Worm (Caenorhabditis elegans) whole organism, L2 larva: Measurements from ENCODE around the gene F26F2.10.

Source experiments
- C34F6.9 ChIP-seq: fragments of 150-350 bp; optimal IDR thresholded peaks from 2 replicates; lab custom pipeline; 2014; ENCODE audit warnings: missing biosample characterization, missing genetic modification characterization
- R02D3.7 ChIP-seq: fragments of 150-350 bp; optimal IDR thresholded peaks from 2 replicates; lab custom pipeline; 2014; ENCODE audit warnings: missing biosample characterization, missing genetic modification characterization
- Y55F3AM.14 ChIP-seq: fragments of 200-800 bp; sonication (Bioruptor generic); optimal IDR thresholded peaks from 2 replicates; lab custom pipeline; 2018; ENCODE audit warnings: mild to moderate bottlenecking, missing genetic modification characterization, missing compliant biosample characterization
- ZK546.5 ChIP-seq: sonication (generic microtip); optimal IDR thresholded peaks from 2 replicates; lab custom pipeline; 2017; ENCODE audit warnings: missing biosample characterization, missing genetic modification characterization
- alr-1 ChIP-seq: fragments of 150-350 bp; optimal IDR thresholded peaks from 2 replicates; lab custom pipeline; 2014; ENCODE audit warnings: missing biosample characterization, missing genetic modification characterization
- ceh-16 ChIP-seq: fragments of 150-350 bp; optimal IDR thresholded peaks from 2 replicates; lab custom pipeline; 2014; ENCODE audit warnings: missing biosample characterization, missing genetic modification characterization
- ceh-82 ChIP-seq: fragments of 150-350 bp; optimal IDR thresholded peaks from 2 replicates; lab custom pipeline; 2014; ENCODE audit warnings: missing biosample characterization, missing genetic modification characterization
- crh-2 ChIP-seq: sonication (generic microtip); optimal IDR thresholded peaks from 2 replicates; lab custom pipeline; 2017; ENCODE audit warnings: missing biosample characterization, missing genetic modification characterization
- dmd-4 ChIP-seq: sonication (generic microtip); optimal IDR thresholded peaks from 2 replicates; lab custom pipeline; 2017; ENCODE audit warnings: missing biosample characterization, missing genetic modification characterization
- lin-11 ChIP-seq: fragments of 150-350 bp; sonication (generic microtip); optimal IDR thresholded peaks from 2 replicates; lab custom pipeline; 2014; ENCODE audit warnings: missing biosample characterization, missing genetic modification characterization, inconsistent platforms, mixed read lengths
- lin-13 ChIP-seq: fragments of 150-350 bp; optimal IDR thresholded peaks from 2 replicates; lab custom pipeline; 2014; ENCODE audit warnings: missing biosample characterization, missing genetic modification reagents, missing genetic modification characterization
- lin-39 ChIP-seq: fragments of 150-350 bp; optimal IDR thresholded peaks from 2 replicates; lab custom pipeline; 2014; ENCODE audit warnings: missing biosample characterization, missing genetic modification reagents, missing genetic modification characterization
- mbf-1 ChIP-seq: sonication (generic microtip); optimal IDR thresholded peaks from 2 replicates; lab custom pipeline; 2017; ENCODE audit warnings: missing biosample characterization, missing genetic modification characterization
- mdl-1 ChIP-seq, 2 experiments: fragments of 150-350 bp in 1 of 2; sonication (generic microtip) in 1 of 2; optimal IDR thresholded peaks; 2 replicates each; lab custom pipeline; 2017; ENCODE audit warnings: missing biosample characterization in 2 of 2, missing genetic modification characterization in 2 of 2
- nhr-10 ChIP-seq: sonication (generic microtip); optimal IDR thresholded peaks from 2 replicates; lab custom pipeline; 2017; ENCODE audit warnings: missing biosample characterization, missing genetic modification characterization
- nhr-11 ChIP-seq: fragments of 150-350 bp; optimal IDR thresholded peaks from 2 replicates; lab custom pipeline; 2014; ENCODE audit warnings: missing biosample characterization, missing genetic modification characterization
- nhr-12 ChIP-seq: fragments of 150-350 bp; optimal IDR thresholded peaks from 2 replicates; lab custom pipeline; 2014; ENCODE audit warnings: missing biosample characterization, missing genetic modification characterization
- nhr-129 ChIP-seq: fragments of 150-350 bp; optimal IDR thresholded peaks from 2 replicates; lab custom pipeline; 2014; ENCODE audit warnings: missing biosample characterization, missing genetic modification characterization
- nhr-21 ChIP-seq: fragments of 150-350 bp; optimal IDR thresholded peaks from 2 replicates; lab custom pipeline; 2014; ENCODE audit warnings: missing biosample characterization, missing genetic modification characterization
- nhr-23 ChIP-seq: fragments of 150-350 bp; optimal IDR thresholded peaks from 2 replicates; lab custom pipeline; 2014; ENCODE audit warnings: missing biosample characterization, missing genetic modification reagents, missing genetic modification characterization
- nhr-25 ChIP-seq: fragments of 150-350 bp; sonication (generic microtip); optimal IDR thresholded peaks from 3 replicates; lab custom pipeline; 2014; ENCODE audit warnings: missing biosample characterization, missing genetic modification characterization
- nhr-6 ChIP-seq: fragments of 150-350 bp; optimal IDR thresholded peaks from 2 replicates; lab custom pipeline; 2014; ENCODE audit warnings: missing biosample characterization, missing genetic modification characterization
- nhr-77 ChIP-seq: fragments of 150-350 bp; optimal IDR thresholded peaks from 2 replicates; lab custom pipeline; 2014; ENCODE audit warnings: missing biosample characterization, missing genetic modification characterization
- peb-1 ChIP-seq: fragments of 150-350 bp; optimal IDR thresholded peaks from 2 replicates; lab custom pipeline; 2014; ENCODE audit warnings: missing biosample characterization, missing genetic modification characterization
- skn-1 ChIP-seq: sonication (generic microtip); optimal IDR thresholded peaks from 2 replicates; lab custom pipeline; 2017; ENCODE audit warnings: missing biosample characterization, missing genetic modification characterization
- snpc-4 ChIP-seq: fragments of 150-350 bp; optimal IDR thresholded peaks from 2 replicates; lab custom pipeline; 2014; ENCODE audit warnings: missing biosample characterization, missing genetic modification characterization
- unc-62 ChIP-seq: fragments of 150-350 bp; optimal IDR thresholded peaks from 2 replicates; lab custom pipeline; 2014; ENCODE audit warnings: missing biosample characterization, missing genetic modification reagents, missing genetic modification characterization
- zag-1 ChIP-seq: fragments of 150-350 bp; optimal IDR thresholded peaks from 2 replicates; lab custom pipeline; 2014; ENCODE audit warnings: missing biosample characterization, missing genetic modification characterization
- ztf-1 ChIP-seq: fragments of 200-800 bp; sonication (Bioruptor generic); conservative IDR thresholded peaks from 2 replicates; pipeline ENCODE4 v1.3.6; 2022; ENCODE audit warnings: missing genetic modification characterization, missing compliant biosample characterization
- ztf-11 ChIP-seq: sonication (generic microtip); optimal IDR thresholded peaks from 2 replicates; lab custom pipeline; 2017; ENCODE audit warnings: missing biosample characterization, missing genetic modification characterization

The F26F2.10 gene

DNA sequence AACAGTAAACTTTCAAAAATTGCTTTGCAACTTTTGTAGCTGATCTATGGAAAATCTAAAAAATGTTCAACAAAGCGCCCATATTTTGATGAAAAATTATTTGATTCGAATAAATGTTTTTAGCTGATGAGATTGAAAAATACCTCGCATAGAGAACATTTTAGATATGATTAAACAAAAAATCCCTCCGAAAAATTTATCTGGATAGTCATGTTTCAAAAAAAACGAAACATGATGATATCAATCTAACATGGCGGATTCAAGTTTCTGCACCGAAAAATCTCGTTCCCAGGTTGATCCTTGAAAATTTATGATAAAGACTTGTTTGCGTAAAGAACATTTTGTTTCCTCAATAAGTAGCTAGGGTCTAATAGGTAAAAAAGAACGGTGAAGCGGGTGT lies 14.0 kb upstream of the F26F2.10 start, which contains the start of gene ttr-12:
Gene ttr-12 (minus strand): TSS at position 101 of the 400 bp plus-strand sequence.
- TF ChIP-seq R02D3.7 (tag; lab: Kevin White, UChicago): no peak
- no peak for TF ChIP-seq Y55F3AM.14 (GFP tag; lab: Kevin White, UChicago)
- TF ChIP-seq ceh-16: no peak
- no peak for TF ChIP-seq nhr-12 (tag; lab: Kevin White, UChicago)

DNA sequence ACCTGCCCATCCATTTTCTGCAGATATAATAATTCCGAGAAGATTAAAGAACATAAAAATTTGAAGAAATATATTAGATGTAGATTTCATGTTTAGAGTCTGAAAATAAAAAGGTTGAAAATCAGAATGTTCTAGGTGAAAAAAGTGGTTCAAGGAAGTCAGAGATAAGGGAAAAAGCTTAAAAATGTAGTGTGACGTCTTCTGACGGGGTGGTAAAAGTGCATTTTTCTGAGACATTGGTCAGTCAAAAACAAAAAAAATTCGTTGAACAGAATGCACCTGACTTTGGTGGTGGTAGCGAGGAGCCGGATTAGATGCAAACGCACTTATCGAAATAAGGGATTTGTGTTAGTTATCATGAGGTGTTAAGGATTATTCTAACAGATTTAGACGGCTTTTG lies 12.0 kb upstream of the F26F2.10 start, which contains the start of gene F46B3.23:
Gene F46B3.23 (minus strand): TSS at position 101 of the 400 bp plus-strand sequence.
- no peak for TF ChIP-seq peb-1 (tag; lab: Kevin White, UChicago)
- TF ChIP-seq alr-1 (tag; lab: Kevin White, UChicago): no peak
- no peak for TF ChIP-seq snpc-4 (tag; lab: Kevin White, UChicago)
- no peak for TF ChIP-seq nhr-6

DNA sequence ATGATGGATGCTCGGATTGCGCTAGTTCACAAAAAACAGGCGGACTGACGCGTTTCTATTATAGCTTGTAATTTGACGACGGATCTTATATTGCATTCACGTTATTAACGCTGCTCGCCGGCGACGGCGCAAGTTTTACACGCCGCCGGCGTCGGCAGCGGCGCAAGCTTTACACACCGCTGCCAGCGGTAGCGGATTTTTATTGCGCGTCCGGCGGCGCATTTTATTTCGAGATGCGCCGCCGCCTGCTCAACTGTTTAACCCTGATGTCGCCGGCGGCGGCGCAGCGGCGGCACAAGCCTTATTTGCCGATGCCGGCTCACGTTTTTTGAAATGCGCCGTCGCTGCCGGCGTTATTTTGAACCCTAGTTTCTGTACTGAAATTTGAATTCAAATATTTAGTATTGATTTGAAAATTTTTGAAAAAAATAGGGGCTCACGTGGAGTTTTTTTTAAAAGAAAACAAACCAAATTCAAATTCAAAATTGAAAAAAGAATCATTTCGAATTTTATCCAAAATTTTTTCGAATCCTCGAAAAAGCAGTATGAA lies 10.0 kb upstream of the F26F2.10 start, which contains the start of gene ttr-57:
Gene ttr-57 (plus strand): TSS at position 500 of the 550 bp plus-strand sequence.
- TF ChIP-seq nhr-129 (tag; lab: Kevin White, UChicago) (no peak), crh-2 (tag; lab: Kevin White, UChicago) (no peak), lin-11 (tag; lab: Kevin White, UChicago) (no peak), Y55F3AM.14 (GFP tag; lab: Kevin White, UChicago) (no peak), R02D3.7 (tag; lab: Kevin White, UChicago) (no peak), C34F6.9 (tag; lab: Kevin White, UChicago) (no peak)

DNA sequence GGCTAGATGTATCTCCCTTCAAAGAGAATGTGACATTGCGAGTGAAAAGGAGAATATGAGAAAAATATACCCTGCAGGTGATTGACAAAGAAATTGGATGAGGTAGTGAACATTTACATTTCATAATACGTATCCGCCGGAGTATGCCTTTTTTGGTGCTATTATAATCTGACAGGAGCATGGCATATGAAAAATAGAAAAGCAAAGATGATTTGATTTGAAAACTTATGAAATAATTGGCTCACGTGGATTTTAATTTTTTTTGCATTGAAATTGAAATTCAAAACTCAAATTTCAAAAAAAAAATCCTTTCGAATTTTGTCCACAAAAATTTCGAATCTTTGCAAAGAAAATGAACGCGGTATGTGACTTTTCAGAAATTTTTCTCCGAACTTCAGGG lies 8.4 kb upstream of the F26F2.10 start, which contains the start of gene ttr-11:
Gene ttr-11 (plus strand): TSS at position 301 of the 400 bp plus-strand sequence.
- TF ChIP-seq ztf-1: no peak
- no peak for TF ChIP-seq nhr-25 (tag; lab: Kevin White, UChicago)
- no peak for TF ChIP-seq nhr-23
- no peak for TF ChIP-seq skn-1 (tag; lab: Kevin White, UChicago)
- no peak for TF ChIP-seq nhr-77
- TF ChIP-seq mdl-1 (tag; optimal IDR thresholded peaks at IDR 0.05; lab: Kevin White, UChicago): no peak
- no peak for TF ChIP-seq peb-1 (tag; lab: Kevin White, UChicago)
- no peak for TF ChIP-seq R02D3.7 (tag; lab: Kevin White, UChicago)
- TF ChIP-seq mbf-1 (tag; lab: Kevin White, UChicago): no peak
- TF ChIP-seq ceh-82 (tag; lab: Kevin White, UChicago): no peak
- TF ChIP-seq nhr-11 (tag; lab: Kevin White, UChicago): no peak
- TF ChIP-seq nhr-12 (tag; lab: Kevin White, UChicago): no peak

DNA sequence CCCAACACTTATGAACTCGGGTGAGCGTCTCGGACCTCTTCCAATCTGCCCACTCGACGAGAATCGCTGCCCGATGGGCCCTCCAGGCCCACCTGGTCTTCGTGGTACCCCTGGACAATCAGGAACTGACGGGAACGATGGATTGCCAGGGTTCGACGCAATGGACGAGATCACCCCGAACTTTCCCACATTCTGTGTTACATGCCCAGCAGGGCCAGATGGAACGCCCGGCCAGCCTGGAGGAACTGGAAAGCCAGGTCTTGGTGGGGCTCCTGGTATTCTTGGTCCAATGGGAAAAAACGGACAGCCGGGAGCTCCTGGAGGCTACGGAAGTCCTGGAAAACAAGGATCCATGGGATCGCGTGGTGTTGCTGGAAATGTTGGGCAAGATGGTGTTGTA lies 6.1 kb upstream of the F26F2.10 start:
- TF ChIP-seq nhr-23 (no peak), Y55F3AM.14 (GFP tag; lab: Kevin White, UChicago) (no peak), mdl-1 (tag; optimal IDR thresholded peaks at IDR 0.05; lab: Kevin White, UChicago) (no peak), nhr-11 (tag; lab: Kevin White, UChicago) (no peak), peb-1 (tag; lab: Kevin White, UChicago) (no peak), lin-39 (tag; lab: Kevin White, UChicago) (no peak), nhr-77 (no peak), ztf-11 (tag; lab: Kevin White, UChicago) (no peak), unc-62 (GFP tag; lab: Kevin White, UChicago) (no peak), nhr-21 (no peak), nhr-12 (tag; lab: Kevin White, UChicago) (no peak), dmd-4 (no peak), crh-2 (tag; lab: Kevin White, UChicago) (no peak), C34F6.9 (tag; lab: Kevin White, UChicago) (no peak), nhr-10 (tag; lab: Kevin White, UChicago) (no peak), alr-1 (tag; lab: Kevin White, UChicago) (no peak), zag-1 (tag; lab: Kevin White, UChicago) (no peak)

DNA sequence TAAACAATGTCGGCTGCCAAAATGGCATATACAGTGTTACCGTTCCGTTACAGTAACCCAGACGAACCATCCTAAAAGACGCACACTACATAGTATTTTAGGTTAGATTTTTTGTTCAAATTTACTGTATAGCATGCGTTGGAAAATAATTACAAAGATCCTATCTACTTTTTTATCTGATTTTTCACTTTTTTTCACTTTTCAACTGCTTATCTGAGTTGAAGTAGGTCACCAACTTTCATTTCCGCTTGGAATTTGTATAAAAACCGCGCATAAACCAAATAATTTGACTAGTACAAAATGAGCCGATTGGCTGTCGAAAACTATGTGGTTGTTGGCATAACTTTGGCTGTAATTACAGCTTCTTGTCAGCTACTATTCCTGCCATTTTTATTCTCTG lies 5.1 kb upstream of the F26F2.10 start, which contains the start of gene col-163:
Gene col-163 (plus strand): TSS at position 301 of the 400 bp plus-strand sequence.
- TF ChIP-seq lin-13: no peak
- TF ChIP-seq C34F6.9 (tag; lab: Kevin White, UChicago): no peak
- TF ChIP-seq ztf-11 (tag; lab: Kevin White, UChicago): no peak
- TF ChIP-seq nhr-23: no peak
- no peak for TF ChIP-seq mdl-1 (tag; optimal IDR thresholded peaks at IDR 0.05; lab: Kevin White, UChicago)
- no peak for TF ChIP-seq ZK546.5 (tag; lab: Kevin White, UChicago)
- no peak for TF ChIP-seq snpc-4 (tag; lab: Kevin White, UChicago)
- TF ChIP-seq, all 48 proteins: peak for 0
